Fruit fly (Drosophila melanogaster): ENCODE measurements around the gene CG33253.
A peak's percentile ranks its signal among the peaks of the same experiment; 100 is the strongest.

The CG33253 gene

DNA sequence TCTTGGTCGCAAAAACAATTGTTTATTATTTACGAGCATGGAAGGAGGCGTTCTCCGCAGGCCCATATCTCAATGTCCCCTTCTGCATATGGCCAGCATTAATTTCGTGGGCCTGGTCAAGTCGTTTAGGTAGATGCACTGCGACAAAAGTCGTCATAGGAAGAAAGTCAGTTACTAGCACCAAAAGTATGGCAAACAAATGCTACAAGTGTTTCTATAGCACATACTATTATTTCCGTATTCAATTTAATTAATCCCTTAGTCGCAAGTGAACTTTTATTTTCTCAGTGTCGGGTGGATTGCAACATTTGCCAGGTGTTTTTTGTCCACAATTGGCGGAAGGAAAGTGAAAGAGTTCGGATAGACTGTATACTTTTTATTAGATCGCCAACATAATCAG is 10.3 kb upstream of the CG33253 start (continued):
- TF ChIP-seq CG5245 (GFP tag; optimal IDR thresholded peaks at IDR 0.05) (peak; percentile 14), Hmx (GFP tag; optimal IDR thresholded peaks at IDR 0.05) (no peak), Rx (GFP tag; IDR thresholded peaks at IDR 0.05) (no peak), CG10462 (GFP tag; optimal IDR thresholded peaks at IDR 0.05) (no peak), CG12236 (GFP tag; optimal IDR thresholded peaks at IDR 0.05) (no peak), BEAF-32 (GFP tag; optimal IDR thresholded peaks at IDR 0.05) (no peak), Ptx1 (GFP tag; IDR thresholded peaks at IDR 0.05) (peak; percentile 39; the same call in 1 of the 2 replicates), CG8478 (optimal IDR thresholded peaks at IDR 0.05) (no peak), CG12659 (GFP tag; optimal IDR thresholded peaks at IDR 0.05) (no peak), CG6272 (GFP tag; IDR thresholded peaks at IDR 0.05) (no peak), CG18599 (GFP tag; optimal IDR thresholded peaks at IDR 0.05) (no peak), chm (GFP tag; IDR thresholded peaks at IDR 0.05) (no peak), NFAT (GFP tag; IDR thresholded peaks at IDR 0.05) (no peak), abd-A (tag; optimal IDR thresholded peaks at IDR 0.05) (no peak), Mrtf (GFP tag; IDR thresholded peaks at IDR 0.05) (no peak), Drgx (GFP tag; IDR thresholded peaks at IDR 0.05) (peak; percentile 61), Awh (GFP tag; IDR thresholded peaks at IDR 0.05) (no peak), Hsf (GFP tag; optimal IDR thresholded peaks at IDR 0.05) (no peak), CG6254 (GFP tag; optimal IDR thresholded peaks at IDR 0.05) (no peak), CG17829 (tag; optimal IDR thresholded peaks at IDR 0.05) (no peak), cg (GFP tag; optimal IDR thresholded peaks at IDR 0.05) (no peak), ato (GFP tag; IDR thresholded peaks at IDR 0.05; ENCODE audit: partially characterized antibody) (no peak), Hr39 (optimal IDR thresholded peaks at IDR 0.05) (no peak), HHEX (GFP tag; optimal IDR thresholded peaks at IDR 0.05) (no peak), CG14860 (GFP tag; IDR thresholded peaks at IDR 0.05; ENCODE audit: partially characterized antibody) (no peak), CG2199 (GFP tag; IDR thresholded peaks at IDR 0.05) (no peak), Rfx (GFP tag; IDR thresholded peaks at IDR 0.05) (0 out of 2 replicates have a peak, but pooled peaks have one; percentile 19), CG1832 (GFP tag; optimal IDR thresholded peaks at IDR 0.05) (no peak), tap (tag; optimal IDR thresholded peaks at IDR 0.05) (no peak), sisA (GFP tag; IDR thresholded peaks at IDR 0.05) (0 out of 2 replicates have a peak, but pooled peaks have one; percentile 33), H15 (GFP tag; IDR thresholded peaks at IDR 0.05) (no peak), kah (GFP tag; optimal IDR thresholded peaks at IDR 0.05) (no peak), CG15073 (GFP tag; optimal IDR thresholded peaks at IDR 0.05) (no peak), ind (GFP tag; optimal IDR thresholded peaks at IDR 0.05) (peak; percentile 27), eyg (GFP tag; optimal IDR thresholded peaks at IDR 0.05) (no peak), nau (GFP tag; optimal IDR thresholded peaks at IDR 0.05) (no peak), CG1233 (GFP tag; optimal IDR thresholded peaks at IDR 0.05) (no peak), Opbp (GFP tag; IDR thresholded peaks at IDR 0.05; ENCODE audit: partially characterized antibody) (no peak), pzg (GFP tag; optimal IDR thresholded peaks at IDR 0.05) (no peak), slp2 (GFP tag; optimal IDR thresholded peaks at IDR 0.05) (no peak), toy (GFP tag; IDR thresholded peaks at IDR 0.05) (no peak), ATbp (GFP tag; optimal IDR thresholded peaks at IDR 0.05) (no peak), CG9817 (tag; optimal IDR thresholded peaks at IDR 0.05) (no peak), Vsx1 (GFP tag; optimal IDR thresholded peaks at IDR 0.05) (no peak), CG1603 (tag; optimal IDR thresholded peaks at IDR 0.05) (peak; percentile 39), gsb-n (tag; optimal IDR thresholded peaks at IDR 0.05) (no peak), Max (GFP tag; optimal IDR thresholded peaks at IDR 0.05) (no peak), CG15011 (GFP tag; optimal IDR thresholded peaks at IDR 0.05) (no peak), CG31441 (GFP tag; IDR thresholded peaks at IDR 0.05) (no peak), tio (GFP tag; optimal IDR thresholded peaks at IDR 0.05) (peak; percentile 8), D19B (GFP tag; optimal IDR thresholded peaks at IDR 0.05) (no peak), ssp (GFP tag; IDR thresholded peaks at IDR 0.05) (no peak)

Data from whole organism, embryonic.